Worm (Caenorhabditis elegans) whole organism, L3 larva: Measurements from ENCODE around the gene fshr-1.
A peak's percentile ranks its signal among the peaks of the same experiment; 100 is the strongest.

Experiments
- R02D3.7 ChIP-seq: fragments of 150-350 bp; optimal IDR thresholded peaks from 2 replicates; lab custom pipeline; 2014; ENCODE audit warnings: missing biosample characterization, missing genetic modification characterization
- aly-2 ChIP-seq: fragments of 150-350 bp; optimal IDR thresholded peaks from 2 replicates; lab custom pipeline; 2014; ENCODE audit warnings: missing biosample characterization, missing genetic modification characterization
- ama-1 ChIP-seq: fragments of 150-350 bp; optimal IDR thresholded peaks from 2 replicates; lab custom pipeline; 2018
- ceh-16 ChIP-seq: sonication (generic microtip); optimal IDR thresholded peaks from 2 replicates; lab custom pipeline; 2017; ENCODE audit warnings: missing biosample characterization, missing genetic modification characterization
- ceh-28 ChIP-seq: fragments of 150-350 bp; optimal IDR thresholded peaks from 2 replicates; lab custom pipeline; 2014; ENCODE audit warnings: missing biosample characterization, missing genetic modification reagents, missing genetic modification characterization
- ceh-82 ChIP-seq: fragments of 150-350 bp; optimal IDR thresholded peaks from 2 replicates; lab custom pipeline; 2014; ENCODE audit warnings: missing biosample characterization, missing genetic modification characterization
- ceh-9 ChIP-seq: sonication (generic microtip); optimal IDR thresholded peaks from 2 replicates; lab custom pipeline; 2018; ENCODE audit warnings: missing biosample characterization, missing genetic modification characterization
- daf-12 ChIP-seq: fragments of 150-350 bp; optimal IDR thresholded peaks from 2 replicates; lab custom pipeline; 2014; ENCODE audit warnings: missing biosample characterization, missing genetic modification reagents, missing genetic modification characterization
- egl-27 ChIP-seq: sonication (generic microtip); optimal IDR thresholded peaks from 4 replicates; lab custom pipeline; 2017; ENCODE audit warnings: missing biosample characterization, missing genetic modification reagents, missing genetic modification characterization
- egl-5 ChIP-seq: fragments of 150-350 bp; optimal IDR thresholded peaks from 2 replicates; lab custom pipeline; 2017; ENCODE audit warnings: missing biosample characterization, missing genetic modification reagents, missing genetic modification characterization, inconsistent platforms
- elt-1 ChIP-seq: fragments of 150-350 bp; optimal IDR thresholded peaks from 2 replicates; lab custom pipeline; 2014; ENCODE audit warnings: missing biosample characterization, missing genetic modification characterization
- elt-2 ChIP-seq: sonication (generic microtip); optimal IDR thresholded peaks from 2 replicates; lab custom pipeline; 2016; ENCODE audit warnings: missing genetic modification reagents, mild to moderate bottlenecking, missing genetic modification characterization, missing compliant biosample characterization
- elt-3 ChIP-seq, 3 experiments: fragments of 150-350 bp in 1 of 3; sonication (generic microtip) in 2 of 3; optimal IDR thresholded peaks; 2 replicates in 2 of 3; 4 replicates in 1 of 3; lab custom pipeline; 2014 to 2017; ENCODE audit warnings: missing biosample characterization in 3 of 3, missing genetic modification characterization in 3 of 3
- eor-1 ChIP-seq, 2 experiments: fragments of 150-350 bp; optimal IDR thresholded peaks; 2 replicates each; lab custom pipeline; 2014 to 2018; ENCODE audit warnings: missing biosample characterization in 2 of 2, missing genetic modification characterization in 2 of 2
- fkh-10 ChIP-seq: sonication (generic microtip); optimal IDR thresholded peaks from 2 replicates; lab custom pipeline; 2017; ENCODE audit warnings: missing biosample characterization, missing genetic modification reagents, missing genetic modification characterization
- fos-1 ChIP-seq: fragments of 150-350 bp; optimal IDR thresholded peaks from 2 replicates; lab custom pipeline; 2014; ENCODE audit warnings: missing biosample characterization, missing genetic modification characterization
- jun-1 ChIP-seq: fragments of 150-350 bp; optimal IDR thresholded peaks from 2 replicates; lab custom pipeline; 2014; ENCODE audit warnings: missing biosample characterization, missing genetic modification reagents, missing genetic modification characterization
- lin-15B ChIP-seq: fragments of 150-350 bp; optimal IDR thresholded peaks from 2 replicates; lab custom pipeline; 2014; ENCODE audit warnings: missing biosample characterization, missing genetic modification characterization
- lin-39 ChIP-seq: fragments of 150-350 bp; optimal IDR thresholded peaks from 2 replicates; lab custom pipeline; 2018; ENCODE audit warnings: missing biosample characterization, missing genetic modification reagents, missing genetic modification characterization
- lsy-12 ChIP-seq: sonication (generic microtip); optimal IDR thresholded peaks from 2 replicates; lab custom pipeline; 2016; ENCODE audit warnings: mild to moderate bottlenecking, missing genetic modification characterization, missing compliant biosample characterization
- mml-1 ChIP-seq: fragments of 150-350 bp; sonication (generic microtip); optimal IDR thresholded peaks from 3 replicates; lab custom pipeline; 2014; ENCODE audit warnings: missing biosample characterization, missing genetic modification characterization
- nhr-237 ChIP-seq: fragments of 150-350 bp; optimal IDR thresholded peaks from 2 replicates; lab custom pipeline; 2014; ENCODE audit warnings: missing biosample characterization, missing genetic modification characterization
- nhr-28 ChIP-seq: fragments of 150-350 bp; optimal IDR thresholded peaks from 2 replicates; lab custom pipeline; 2014; ENCODE audit warnings: missing biosample characterization, missing genetic modification characterization
- pha-4 ChIP-seq: fragments of 150-350 bp; optimal IDR thresholded peaks from 2 replicates; lab custom pipeline; 2014; ENCODE audit warnings: missing biosample characterization, missing genetic modification reagents, missing genetic modification characterization
- pqm-1 ChIP-seq: fragments of 150-350 bp; optimal IDR thresholded peaks from 2 replicates; lab custom pipeline; 2017; ENCODE audit warnings: missing biosample characterization, missing genetic modification characterization, inconsistent platforms
- skn-1 ChIP-seq: fragments of 150-350 bp; optimal IDR thresholded peaks from 2 replicates; lab custom pipeline; 2014; ENCODE audit warnings: missing biosample characterization, missing genetic modification characterization
- snpc-4 ChIP-seq: fragments of 150-350 bp; optimal IDR thresholded peaks from 2 replicates; lab custom pipeline; 2014; ENCODE audit warnings: missing biosample characterization, missing genetic modification characterization
- tbx-2 ChIP-seq: sonication (generic microtip); optimal IDR thresholded peaks from 2 replicates; lab custom pipeline; 2016; ENCODE audit warnings: mild to moderate bottlenecking, missing genetic modification characterization, missing compliant biosample characterization
- unc-39 ChIP-seq: sonication (generic microtip); optimal IDR thresholded peaks from 4 replicates; lab custom pipeline; 2017; ENCODE audit warnings: missing biosample characterization, missing genetic modification characterization
- unc-62 ChIP-seq: fragments of 150-350 bp; sonication (generic microtip); optimal IDR thresholded peaks from 4 replicates; lab custom pipeline; 2014; ENCODE audit warnings: missing biosample characterization, missing genetic modification reagents, missing genetic modification characterization
- zag-1 ChIP-seq: fragments of 150-350 bp; optimal IDR thresholded peaks from 2 replicates; lab custom pipeline; 2014; ENCODE audit warnings: missing biosample characterization, missing genetic modification characterization
- ztf-4 ChIP-seq: fragments of 150-350 bp; optimal IDR thresholded peaks from 2 replicates; lab custom pipeline; 2014; ENCODE audit warnings: missing biosample characterization, missing genetic modification characterization

Gene fshr-1

ce11 chrV:9906115-9906514, 16.5 kb downstream of the fshr-1 start, which contains the start of gene fipr-11:
Gene fipr-11, minus strand, starts transcription at chrV:9906215.
- TF ChIP-seq egl-27 (tag; lab: Kevin White, UChicago) (no peak), pha-4 (tag; lab: Kevin White, UChicago) (no peak), ama-1 (lab: Kevin White, UChicago) (no peak), elt-2 (tag; lab: Kevin White, UChicago) (no peak), eor-1 (tag; optimal IDR thresholded peaks at IDR 0.05; lab: Kevin White, UChicago) (no peak), lin-39 (tag; lab: Kevin White, UChicago) (no peak)

ce11 chrV:9907205-9907604, 17.6 kb downstream of the fshr-1 start:
- TF ChIP-seq fkh-10 = no peak
- no peak for TF ChIP-seq ceh-82
- TF ChIP-seq nhr-28 (tag; lab: Kevin White, UChicago) = no peak
- TF ChIP-seq elt-1 (tag; lab: Kevin White, UChicago) = no peak
- TF ChIP-seq elt-3 (tag; optimal IDR thresholded peaks at IDR 0.05; lab: Kevin White, UChicago) = no peak
- TF ChIP-seq ceh-16 (tag; lab: Kevin White, UChicago) = no peak
- TF ChIP-seq lin-39 (tag; lab: Kevin White, UChicago) = no peak
- no peak for TF ChIP-seq pqm-1 (tag; lab: Kevin White, UChicago)
- no peak for TF ChIP-seq ceh-28 (tag; lab: Kevin White, UChicago)
- no peak for TF ChIP-seq elt-2 (tag; lab: Kevin White, UChicago)
- no peak for TF ChIP-seq zag-1 (tag; lab: Kevin White, UChicago)
- no peak for TF ChIP-seq R02D3.7 (tag; lab: Kevin White, UChicago)
- TF ChIP-seq ztf-4 = no peak
- no peak for TF ChIP-seq aly-2
- no peak for TF ChIP-seq lin-15B (tag; lab: Kevin White, UChicago)
- TF ChIP-seq, all 47 proteins: peak for 0

- TF ChIP-seq nhr-237 (tag; lab: Kevin White, UChicago) = no peak
Observed at ce11 chrV:9909624-9910023, 20.0 kb downstream of the fshr-1 start.

- TF ChIP-seq ceh-16 (tag; lab: Kevin White, UChicago) (no peak), egl-27 (tag; lab: Kevin White, UChicago) (no peak), elt-1 (tag; lab: Kevin White, UChicago) (peak; percentile 57)
- TF ChIP-seq, all 47 proteins: peak for 1
Observed at ce11 chrV:9911165-9911564, 21.5 kb downstream of the fshr-1 start.

- TF ChIP-seq egl-27 (tag; lab: Kevin White, UChicago) (no peak), tbx-2 (tag; lab: Kevin White, UChicago) (no peak), eor-1 (tag; optimal IDR thresholded peaks at IDR 0.05; lab: Kevin White, UChicago) (no peak), ceh-9 (tag; lab: Kevin White, UChicago) (no peak), skn-1 (tag; lab: Kevin White, UChicago) (no peak), egl-5 (tag; lab: Kevin White, UChicago) (no peak), mml-1 (tag; lab: Kevin White, UChicago) (no peak), fos-1 (tag; lab: Kevin White, UChicago) (no peak), snpc-4 (tag; lab: Kevin White, UChicago) (no peak)
- TF ChIP-seq, all 47 proteins: peak for 0
Observed at ce11 chrV:9913863-9914262, 24.2 kb downstream of the fshr-1 start, which contains the start of gene fipr-10. Gene fipr-10, plus strand, starts transcription at chrV:9914163.

ce11 chrV:9915021-9915420, 25.4 kb downstream of the fshr-1 start, which contains the start of gene mec-9:
Gene mec-9, minus strand, starts transcription at chrV:9915121.
- TF ChIP-seq nhr-28 (tag; lab: Kevin White, UChicago) (no peak), egl-27 (tag; lab: Kevin White, UChicago) (no peak), daf-12 (tag; lab: Kevin White, UChicago) (no peak), ceh-82 (no peak), pha-4 (tag; lab: Kevin White, UChicago) (no peak), unc-39 (tag; lab: Kevin White, UChicago) (no peak), elt-1 (tag; lab: Kevin White, UChicago) (no peak), aly-2 (no peak), ceh-16 (tag; lab: Kevin White, UChicago) (no peak), unc-62 (GFP tag; lab: Kevin White, UChicago) (no peak), elt-2 (tag; lab: Kevin White, UChicago) (no peak), jun-1 (no peak), lsy-12 (tag; lab: Kevin White, UChicago) (no peak), snpc-4 (tag; lab: Kevin White, UChicago) (no peak), ceh-9 (tag; lab: Kevin White, UChicago) (no peak)
